Fruit fly (Drosophila melanogaster): ENCODE data around the gene VhaM9.7-c.

VhaM9.7-c gene

dm6 chr3L:4193730-4194649, 7.3 kb upstream of the VhaM9.7-c start, which contains the start of gene CG43367:
TSS of gene CG43367 (plus strand) at chr3L:4193993.
- no peak for TF ChIP-seq Myc (optimal IDR thresholded peaks at IDR 0.05)
- no peak for TF ChIP-seq ttk (optimal IDR thresholded peaks at IDR 0.05)
- TF ChIP-seq h (optimal IDR thresholded peaks at IDR 0.05): no peak
- no peak for TF ChIP-seq insv (optimal IDR thresholded peaks at IDR 0.05)
- TF ChIP-seq psq (optimal IDR thresholded peaks at IDR 0.05): no peak
- no peak for TF ChIP-seq Sin3A (optimal IDR thresholded peaks at IDR 0.05)

dm6 chr3L:4187930-4188523, 1.4 kb upstream of the VhaM9.7-c start, which contains the start of the genes Teh2 and tipE:
TSS of gene Teh2 (minus strand) at chr3L:4188023.
TSS of gene tipE (plus strand) at chr3L:4188499.
- TF ChIP-seq h (optimal IDR thresholded peaks at IDR 0.05) (no peak), Sin3A (optimal IDR thresholded peaks at IDR 0.05) (no peak), Myc (optimal IDR thresholded peaks at IDR 0.05) (no peak), ttk (optimal IDR thresholded peaks at IDR 0.05) (no peak), psq (optimal IDR thresholded peaks at IDR 0.05) (no peak), insv (optimal IDR thresholded peaks at IDR 0.05) (no peak)

- no peak for TF ChIP-seq h (optimal IDR thresholded peaks at IDR 0.05)
- TF ChIP-seq Sin3A (optimal IDR thresholded peaks at IDR 0.05): no peak
- no peak for TF ChIP-seq psq (optimal IDR thresholded peaks at IDR 0.05)
- TF ChIP-seq Myc (optimal IDR thresholded peaks at IDR 0.05): no peak
- TF ChIP-seq ttk (optimal IDR thresholded peaks at IDR 0.05): no peak
- no peak for TF ChIP-seq insv (optimal IDR thresholded peaks at IDR 0.05)
These were observed 1.4 kb downstream of the VhaM9.7-c start for dm6 chr3L:4185259-4185658.

dm6 chr3L:4184563-4184962, 2.1 kb downstream of the VhaM9.7-c start, which contains the start of gene Teh3:
TSS of gene Teh3 (minus strand) at chr3L:4184663.
- TF ChIP-seq psq (optimal IDR thresholded peaks at IDR 0.05) (no peak), insv (optimal IDR thresholded peaks at IDR 0.05) (no peak), h (optimal IDR thresholded peaks at IDR 0.05) (no peak), ttk (optimal IDR thresholded peaks at IDR 0.05) (no peak), Sin3A (optimal IDR thresholded peaks at IDR 0.05) (no peak), Myc (optimal IDR thresholded peaks at IDR 0.05) (no peak)

dm6 chr3L:4177981-4178562, 8.6 kb downstream of the VhaM9.7-c start, which contains the start of gene Teh4:
TSS of gene Teh4 (minus strand) at chr3L:4178270.
- TF ChIP-seq psq (optimal IDR thresholded peaks at IDR 0.05) (no peak), h (optimal IDR thresholded peaks at IDR 0.05) (no peak), Myc (optimal IDR thresholded peaks at IDR 0.05) (no peak), Sin3A (optimal IDR thresholded peaks at IDR 0.05) (no peak), ttk (optimal IDR thresholded peaks at IDR 0.05) (no peak), insv (optimal IDR thresholded peaks at IDR 0.05) (no peak)

- no peak for TF ChIP-seq psq (optimal IDR thresholded peaks at IDR 0.05)
- TF ChIP-seq Sin3A (optimal IDR thresholded peaks at IDR 0.05): no peak
- TF ChIP-seq insv (optimal IDR thresholded peaks at IDR 0.05): no peak
- TF ChIP-seq Myc (optimal IDR thresholded peaks at IDR 0.05): no peak
- TF ChIP-seq h (optimal IDR thresholded peaks at IDR 0.05): no peak
- TF ChIP-seq ttk (optimal IDR thresholded peaks at IDR 0.05): no peak
These were observed 13.1 kb downstream of the VhaM9.7-c start, which contains the start of gene CG18675 for dm6 chr3L:4173584-4173983. TSS of gene CG18675 (plus strand) at chr3L:4173884.

- TF ChIP-seq insv (optimal IDR thresholded peaks at IDR 0.05): no peak
- TF ChIP-seq ttk (optimal IDR thresholded peaks at IDR 0.05): no peak
- TF ChIP-seq psq (optimal IDR thresholded peaks at IDR 0.05): no peak
- no peak for TF ChIP-seq Myc (optimal IDR thresholded peaks at IDR 0.05)
- no peak for TF ChIP-seq Sin3A (optimal IDR thresholded peaks at IDR 0.05)
- TF ChIP-seq h (optimal IDR thresholded peaks at IDR 0.05): no peak
These were observed 16.6 kb downstream of the VhaM9.7-c start, which contains the start of gene Ero1L for dm6 chr3L:4169957-4170651. TSS of gene Ero1L (plus strand) at chr3L:4170404.

- no peak for TF ChIP-seq Sin3A (optimal IDR thresholded peaks at IDR 0.05)
- TF ChIP-seq insv (optimal IDR thresholded peaks at IDR 0.05): no peak
- TF ChIP-seq psq (optimal IDR thresholded peaks at IDR 0.05): no peak
- no peak for TF ChIP-seq Myc (optimal IDR thresholded peaks at IDR 0.05)
- no peak for TF ChIP-seq h (optimal IDR thresholded peaks at IDR 0.05)
- no peak for TF ChIP-seq ttk (optimal IDR thresholded peaks at IDR 0.05)
These were observed 19.3 kb downstream of the VhaM9.7-c start, which contains the start of gene mas for dm6 chr3L:4167353-4167842. TSS of gene mas (minus strand) at chr3L:4167464.

- no peak for TF ChIP-seq psq (optimal IDR thresholded peaks at IDR 0.05)
- TF ChIP-seq ttk (optimal IDR thresholded peaks at IDR 0.05): no peak
- TF ChIP-seq h (optimal IDR thresholded peaks at IDR 0.05): no peak
- no peak for TF ChIP-seq insv (optimal IDR thresholded peaks at IDR 0.05)
- no peak for TF ChIP-seq Sin3A (optimal IDR thresholded peaks at IDR 0.05)
- no peak for TF ChIP-seq Myc (optimal IDR thresholded peaks at IDR 0.05)
These were observed 25.7 kb downstream of the VhaM9.7-c start, which contains the start of gene nab for dm6 chr3L:4160926-4161325. TSS of gene nab (minus strand) at chr3L:4160932.

dm6 chr3L:4159264-4159663, 27.4 kb downstream of the VhaM9.7-c start:
- TF ChIP-seq psq (optimal IDR thresholded peaks at IDR 0.05) (no peak), ttk (optimal IDR thresholded peaks at IDR 0.05) (no peak), insv (optimal IDR thresholded peaks at IDR 0.05) (no peak)

dm6 chr3L:4158361-4158760, 28.3 kb downstream of the VhaM9.7-c start:
- no peak for TF ChIP-seq Myc (optimal IDR thresholded peaks at IDR 0.05)
- no peak for TF ChIP-seq ttk (optimal IDR thresholded peaks at IDR 0.05)
- no peak for TF ChIP-seq insv (optimal IDR thresholded peaks at IDR 0.05)
- no peak for TF ChIP-seq psq (optimal IDR thresholded peaks at IDR 0.05)
- TF ChIP-seq Sin3A (optimal IDR thresholded peaks at IDR 0.05): no peak
- no peak for TF ChIP-seq h (optimal IDR thresholded peaks at IDR 0.05)
